Fruit fly (Drosophila melanogaster) whole organism, embryonic: ENCODE results near the gene Datp.

Experiments used
- Atf3 ChIP-seq: fragments of 200-800 bp; sonication (Bioruptor generic); optimal IDR thresholded peaks from 3 replicates; lab custom pipeline; 2016; ENCODE audit warnings: missing biosample characterization, missing genetic modification characterization
- CG10462 ChIP-seq: fragments of 200-800 bp; sonication (Bioruptor generic); optimal IDR thresholded peaks from 2 replicates; lab custom pipeline; 2016; ENCODE audit warnings: missing biosample characterization, missing genetic modification characterization
- CG12299 ChIP-seq: fragments of 200-800 bp; sonication (Bioruptor generic); optimal IDR thresholded peaks from 2 replicates; lab custom pipeline; 2018; ENCODE audit warnings: missing biosample characterization, mild to moderate bottlenecking, missing genetic modification characterization
- CG13624 ChIP-seq: fragments of 200-800 bp; sonication (Bioruptor generic); optimal IDR thresholded peaks from 2 replicates; lab custom pipeline; 2016; ENCODE audit warnings: missing biosample characterization, missing genetic modification characterization
- CG13775 ChIP-seq: fragments of 200-800 bp; sonication (Bioruptor generic); optimal IDR thresholded peaks from 3 replicates; lab custom pipeline; 2017; ENCODE audit warnings: missing biosample characterization, mild to moderate bottlenecking, missing genetic modification characterization
- CG14710 ChIP-seq: fragments of 200-800 bp; sonication (Bioruptor generic); optimal IDR thresholded peaks from 3 replicates; lab custom pipeline; 2019; ENCODE audit warnings: missing biosample characterization, mild to moderate bottlenecking, missing genetic modification characterization, moderate library complexity
- CG15479 ChIP-seq: fragments of 200-800 bp; sonication (Bioruptor generic); optimal IDR thresholded peaks from 3 replicates; lab custom pipeline; 2019; ENCODE audit warnings: missing biosample characterization, mild to moderate bottlenecking, missing genetic modification characterization, moderate library complexity
- CG15696 ChIP-seq: fragments of 200-800 bp; sonication (Bioruptor generic); optimal IDR thresholded peaks from 2 replicates; lab custom pipeline; 2019; ENCODE audit warnings: missing biosample characterization, mild to moderate bottlenecking, missing genetic modification characterization, moderate library complexity
- CG1603 ChIP-seq: fragments of 200-800 bp; sonication (Bioruptor generic); optimal IDR thresholded peaks from 2 replicates; lab custom pipeline; 2019; ENCODE audit warnings: missing biosample characterization, mild to moderate bottlenecking, missing genetic modification characterization, moderate library complexity
- CG1647 ChIP-seq: fragments of 200-800 bp; sonication (Bioruptor generic); optimal IDR thresholded peaks from 3 replicates; lab custom pipeline; 2016; ENCODE audit warnings: missing biosample characterization, missing genetic modification characterization
- CG17912 ChIP-seq: fragments of 200-800 bp; sonication (Bioruptor generic); optimal IDR thresholded peaks from 2 replicates; lab custom pipeline; 2018; ENCODE audit warnings: missing biosample characterization, mild to moderate bottlenecking, missing genetic modification characterization
- CG18011 ChIP-seq: fragments of 200-800 bp; sonication (Bioruptor generic); optimal IDR thresholded peaks from 2 replicates; lab custom pipeline; 2017; ENCODE audit warnings: missing biosample characterization, missing genetic modification characterization, mild to moderate bottlenecking, moderate library complexity, missing genotype
- CG18262 ChIP-seq: fragments of 200-800 bp; optimal IDR thresholded peaks from 3 replicates; lab custom pipeline; 2019; ENCODE audit warnings: missing biosample characterization, mild to moderate bottlenecking, missing genetic modification characterization, moderate library complexity
- CG2678 ChIP-seq: fragments of 200-800 bp; sonication (Bioruptor generic); optimal IDR thresholded peaks from 3 replicates; lab custom pipeline; 2019; ENCODE audit warnings: missing biosample characterization, mild to moderate bottlenecking, missing genetic modification characterization, moderate library complexity
- CG31224 ChIP-seq: fragments of 200-800 bp; sonication (Bioruptor generic); IDR thresholded peaks from 2 replicates; pipeline ENCODE4 v1.3.6; 2022; ENCODE audit warnings: missing biosample characterization, missing genetic modification characterization
- CG3726 ChIP-seq: fragments of 200-800 bp; sonication (Bioruptor generic); IDR thresholded peaks from 3 replicates; pipeline ENCODE4, ENCODE4 v1.3.6; 2022; ENCODE audit warnings: missing biosample characterization, missing genetic modification characterization
- CG3847 ChIP-seq: fragments of 200-800 bp; sonication (Bioruptor generic); IDR thresholded peaks from 2 replicates; pipeline ENCODE4 v1.3.6; 2022; ENCODE audit warnings: missing biosample characterization, missing genetic modification characterization
- CG3995 ChIP-seq: fragments of 200-800 bp; sonication (Bioruptor generic); optimal IDR thresholded peaks from 3 replicates; lab custom pipeline; 2016; ENCODE audit warnings: missing biosample characterization, missing genetic modification characterization
- CG9609 ChIP-seq: fragments of 200-800 bp; sonication (Bioruptor generic); optimal IDR thresholded peaks from 3 replicates; lab custom pipeline; 2016; ENCODE audit warnings: missing biosample characterization, missing genetic modification characterization
- D ChIP-seq, 2 experiments: fragments of 200-800 bp in 1 of 2; fragments of >200 bp in 1 of 2; sonication (Bioruptor generic) in 1 of 2; optimal IDR thresholded peaks; 2 replicates in 1 of 2; 3 replicates in 1 of 2; lab custom pipeline; 2017; ENCODE audit warnings: mild to moderate bottlenecking in 1 of 2, missing biosample characterization in 1 of 2, missing genetic modification characterization in 1 of 2, missing genetic modification reagents in 1 of 2
- Dip3 ChIP-seq: fragments of 200-800 bp; sonication (Bioruptor generic); optimal IDR thresholded peaks from 3 replicates; lab custom pipeline; 2016; ENCODE audit warnings: missing biosample characterization, missing genetic modification characterization
- Doc3 ChIP-seq: fragments of 200-800 bp; sonication (Bioruptor generic); IDR thresholded peaks from 3 replicates; pipeline ENCODE4 v1.3.6; 2022; ENCODE audit warnings: missing biosample characterization, missing genetic modification characterization; ENCODE audit not compliant: partially characterized antibody
- E2f1 ChIP-seq: fragments of 200-800 bp; sonication (Bioruptor generic); IDR thresholded peaks from 2 replicates; pipeline ENCODE4 v1.3.6; 2022; ENCODE audit warnings: missing biosample characterization, missing genetic modification characterization
- Elba2 ChIP-seq: fragments of 200-800 bp; sonication (Bioruptor generic); optimal IDR thresholded peaks from 3 replicates; lab custom pipeline; 2016; ENCODE audit warnings: missing biosample characterization, missing genetic modification characterization
- Gug ChIP-seq: fragments of 200-800 bp; sonication (Bioruptor generic); IDR thresholded peaks from 4 replicates; pipeline ENCODE4 v1.3.6; 2022; ENCODE audit warnings: missing biosample characterization, missing genetic modification characterization
- HLH54F ChIP-seq: fragments of 200-800 bp; sonication (Bioruptor generic); optimal IDR thresholded peaks from 3 replicates; lab custom pipeline; 2016; ENCODE audit warnings: missing biosample characterization, missing genetic modification characterization
- HmgZ ChIP-seq: fragments of 200-800 bp; sonication (Bioruptor generic); optimal IDR thresholded peaks from 2 replicates; lab custom pipeline; 2018; ENCODE audit warnings: missing biosample characterization, mild to moderate bottlenecking, missing genetic modification characterization
- Hr3 ChIP-seq: fragments of 200-800 bp; sonication (Bioruptor generic); optimal IDR thresholded peaks from 3 replicates; lab custom pipeline; 2016; ENCODE audit warnings: missing biosample characterization, missing genetic modification characterization
- Lhr ChIP-seq: fragments of 200-800 bp; sonication (Bioruptor generic); optimal IDR thresholded peaks from 3 replicates; lab custom pipeline; 2017; ENCODE audit warnings: mild to moderate bottlenecking, missing biosample characterization, missing genetic modification reagents, missing genetic modification characterization
- Mes4 ChIP-seq: fragments of 200-800 bp; sonication (Bioruptor generic); optimal IDR thresholded peaks from 2 replicates; lab custom pipeline; 2016; ENCODE audit warnings: missing biosample characterization, missing genetic modification characterization
- Nf-YC ChIP-seq: fragments of 200-800 bp; optimal IDR thresholded peaks from 3 replicates; lab custom pipeline; 2019; ENCODE audit warnings: missing biosample characterization, mild to moderate bottlenecking, missing genetic modification characterization, moderate library complexity
- Xrp1 ChIP-seq: fragments of 200-800 bp; sonication (Bioruptor generic); IDR thresholded peaks from 2 replicates; pipeline ENCODE4 v1.3.6; 2022; ENCODE audit warnings: missing biosample characterization, missing genetic modification characterization
- abd-A ChIP-seq: fragments of 200-800 bp; sonication (Bioruptor generic); optimal IDR thresholded peaks from 3 replicates; lab custom pipeline; 2019; ENCODE audit warnings: missing biosample characterization, mild to moderate bottlenecking, missing genetic modification characterization, moderate library complexity
- cas ChIP-seq: fragments of 200-800 bp; sonication (Bioruptor generic); IDR thresholded peaks from 2 replicates; pipeline ENCODE4 v1.3.6; 2022; ENCODE audit warnings: missing biosample characterization, missing genetic modification characterization
- croc ChIP-seq: fragments of 200-800 bp; sonication (Bioruptor generic); conservative IDR thresholded peaks from 3 replicates; pipeline ENCODE4 v1.3.6; 2022; ENCODE audit warnings: missing biosample characterization, missing genetic modification characterization
- en ChIP-seq: fragments of 200-800 bp; sonication (Bioruptor generic); optimal IDR thresholded peaks from 2 replicates; lab custom pipeline; 2016; ENCODE audit warnings: missing biosample characterization, missing genetic modification characterization
- fd64A ChIP-seq: fragments of 200-800 bp; sonication (Bioruptor generic); optimal IDR thresholded peaks from 3 replicates; lab custom pipeline; 2018; ENCODE audit warnings: missing biosample characterization, mild to moderate bottlenecking, missing genetic modification characterization
- fru ChIP-seq: fragments of >200 bp; optimal IDR thresholded peaks from 2 replicates; lab custom pipeline; 2017
- grau ChIP-seq: fragments of 200-800 bp; optimal IDR thresholded peaks from 3 replicates; lab custom pipeline; 2019; ENCODE audit warnings: missing biosample characterization, mild to moderate bottlenecking, missing genetic modification characterization, moderate library complexity
- hkb ChIP-seq, 2 experiments: fragments of 200-800 bp in 1 of 2; fragments of >200 bp in 1 of 2; sonication (Bioruptor generic) in 1 of 2; IDR thresholded peaks in 1 of 2; optimal IDR thresholded peaks in 1 of 2; 2 replicates each; pipeline versions ENCODE4 v1.3.6 to Lab custom; 2017 to 2022; ENCODE audit warnings: missing biosample characterization in 1 of 2, missing genetic modification characterization in 1 of 2
- jigr1 ChIP-seq: fragments of 200-800 bp; sonication (Bioruptor generic); IDR thresholded peaks from 3 replicates; pipeline ENCODE4 v1.3.6; 2022; ENCODE audit warnings: missing biosample characterization, missing genetic modification characterization
- mld ChIP-seq: fragments of 200-800 bp; sonication (Bioruptor generic); IDR thresholded peaks from 3 replicates; pipeline ENCODE4 v1.3.6; 2022; ENCODE audit warnings: missing biosample characterization, missing genetic modification characterization; ENCODE audit not compliant: partially characterized antibody
- slp2 ChIP-seq: fragments of 200-800 bp; sonication (Bioruptor generic); optimal IDR thresholded peaks from 2 replicates; lab custom pipeline; 2016; ENCODE audit warnings: missing biosample characterization, missing genetic modification characterization
- stc ChIP-seq: fragments of 200-800 bp; sonication (Bioruptor generic); IDR thresholded peaks from 2 replicates; pipeline ENCODE4 v1.3.6; 2022; ENCODE audit warnings: missing biosample characterization, missing genetic modification characterization
- tgo ChIP-seq: fragments of 200-800 bp; sonication (Bioruptor generic); IDR thresholded peaks from 3 replicates; pipeline ENCODE4 v1.3.6; 2022; ENCODE audit warnings: missing biosample characterization, missing genetic modification characterization
- tin ChIP-seq: fragments of 200-800 bp; sonication (Bioruptor generic); optimal IDR thresholded peaks from 3 replicates; lab custom pipeline; 2016; ENCODE audit warnings: missing biosample characterization, missing genetic modification characterization
- trem ChIP-seq: fragments of 200-800 bp; optimal IDR thresholded peaks from 3 replicates; lab custom pipeline; 2019; ENCODE audit warnings: missing biosample characterization, mild to moderate bottlenecking, missing genetic modification characterization, moderate library complexity
- vfl ChIP-seq: fragments of 200-800 bp; sonication (Bioruptor generic); optimal IDR thresholded peaks from 2 replicates; lab custom pipeline; 2016; ENCODE audit warnings: missing biosample characterization, missing genetic modification characterization
- zen ChIP-seq: fragments of 200-800 bp; sonication (Bioruptor generic); optimal IDR thresholded peaks from 3 replicates; lab custom pipeline; 2018; ENCODE audit warnings: missing biosample characterization, mild to moderate bottlenecking, missing genetic modification characterization, moderate library complexity

The Datp gene

DNA sequence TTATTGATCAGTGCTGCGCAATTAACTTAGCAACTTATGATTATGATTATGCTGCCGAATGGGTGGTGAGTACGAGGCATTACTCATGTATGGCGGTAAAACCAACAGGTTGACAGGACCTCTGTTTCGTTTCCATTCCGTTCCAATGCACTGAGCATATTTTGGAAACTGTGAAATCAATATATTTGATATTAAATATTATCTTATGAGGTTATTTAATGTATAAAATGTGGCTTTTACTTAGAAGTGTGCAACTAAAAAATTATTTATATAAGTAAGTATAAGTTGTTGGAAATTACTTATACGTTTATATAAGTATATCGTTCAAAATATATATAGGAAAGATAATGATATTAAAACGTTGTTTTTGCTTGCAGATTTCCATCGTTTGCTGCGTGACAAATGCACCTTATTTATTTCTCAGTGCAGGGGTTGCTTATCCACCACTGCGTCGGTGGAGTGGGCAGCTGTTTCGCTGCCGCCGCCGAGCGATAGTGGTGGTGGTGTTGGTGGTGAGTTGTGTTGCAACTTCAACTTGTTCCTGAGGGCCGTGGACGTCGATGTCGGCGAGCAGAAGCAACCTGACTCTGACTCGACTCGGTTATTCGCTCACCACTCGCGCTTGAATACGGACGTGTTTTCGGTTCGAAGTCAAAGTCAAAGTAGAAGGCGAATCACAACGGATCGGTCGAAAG, 45.6 kb upstream of the Datp start, which contains the start of gene bib (continued):
- TF ChIP-seq D (optimal IDR thresholded peaks at IDR 0.05; lab: Kevin White, UChicago) (no peak), D (GFP tag; optimal IDR thresholded peaks at IDR 0.05; lab: Kevin White, UChicago) (peak; percentile 89), HLH54F (GFP tag; lab: Kevin White, UChicago) (peak; percentile 19), stc (GFP tag; lab: Robert Waterston, UW) (peak; percentile 68), croc (GFP tag; lab: Robert Waterston, UW) (peak; percentile 66), E2f1 (GFP tag; lab: Robert Waterston, UW) (peak; percentile 66), CG18262 (tag; lab: Kevin White, UChicago) (peak; percentile 96), Nf-YC (tag; lab: Kevin White, UChicago) (peak; percentile 64), CG10462 (GFP tag; lab: Kevin White, UChicago) (peak; percentile 82), CG17912 (no peak), cas (GFP tag; lab: Robert Waterston, UW) (no peak), abd-A (no peak), slp2 (GFP tag; lab: Kevin White, UChicago) (no peak), Atf3 (GFP tag; lab: Kevin White, UChicago) (no peak), tin (GFP tag; lab: Kevin White, UChicago) (peak; percentile 85), Doc3 (no peak), trem (tag; lab: Kevin White, UChicago) (peak; percentile 93), Dip3 (GFP tag; lab: Kevin White, UChicago) (no peak), vfl (GFP tag; lab: Kevin White, UChicago) (peak; percentile 23), CG1603 (tag; lab: Kevin White, UChicago) (peak; percentile 37), HmgZ (tag; lab: Kevin White, UChicago) (peak; percentile 27), zen (tag; lab: Kevin White, UChicago) (peak; percentile 87), Gug (GFP tag; lab: Robert Waterston, UW) (peak; percentile 53; the same call in 2 of the 4 replicates), CG3995 (GFP tag; lab: Kevin White, UChicago) (no peak), Lhr (GFP tag; lab: Kevin White, UChicago) (peak; percentile 71), CG18011 (GFP tag; lab: Kevin White, UChicago) (no peak), en (GFP tag; lab: Kevin White, UChicago) (no peak), CG1647 (GFP tag; lab: Kevin White, UChicago) (no peak), CG13775 (peak; percentile 91), fd64A (GFP tag; lab: Kevin White, UChicago) (peak; percentile 20), CG15696 (tag; lab: Kevin White, UChicago) (peak; percentile 95), fru (lab: Kevin White, UChicago) (no peak), Elba2 (GFP tag; lab: Kevin White, UChicago) (no peak), CG31224 (GFP tag; lab: Robert Waterston, UW) (peak; percentile 26; the same call in 1 of the 2 replicates), CG3847 (no peak), CG14710 (tag; lab: Kevin White, UChicago) (peak; percentile 94), mld (no peak), Xrp1 (GFP tag; lab: Robert Waterston, UW) (peak; percentile 89), CG12299 (tag; lab: Kevin White, UChicago) (peak; percentile 62), CG15479 (peak; percentile 80), CG3726 (no peak), hkb (optimal IDR thresholded peaks at IDR 0.05; lab: Kevin White, UChicago) (no peak), hkb (GFP tag; IDR thresholded peaks at IDR 0.05; lab: Robert Waterston, UW) (peak; percentile 65), jigr1 (GFP tag; lab: Robert Waterston, UW) (0 out of 3 replicates have a peak, but pooled peaks have one; percentile 15), grau (tag; lab: Kevin White, UChicago) (peak; percentile 87), CG13624 (GFP tag; lab: Kevin White, UChicago) (no peak), Hr3 (GFP tag; lab: Kevin White, UChicago) (peak; percentile 83), tgo (peak; percentile 58), CG2678 (tag; lab: Kevin White, UChicago) (peak; percentile 90), Mes4 (no peak), CG9609 (GFP tag; lab: Kevin White, UChicago) (no peak)
